Fruit fly (Drosophila melanogaster) whole organism, pupa: ENCODE data around the gene CG14406.

Experiments
- CG10348 ChIP-seq: fragments of 200-800 bp; sonication (Bioruptor generic); IDR thresholded peaks from 2 replicates; pipeline ENCODE4 v1.3.6; 2022; ENCODE audit warnings: missing biosample characterization, missing genetic modification characterization
- CG12605 ChIP-seq: fragments of 200-800 bp; sonication (Bioruptor generic); IDR thresholded peaks from 2 replicates; pipeline ENCODE4 v1.3.6; 2022; ENCODE audit warnings: missing biosample characterization, missing genetic modification characterization
- CG13204 ChIP-seq: fragments of 200-800 bp; sonication (Bioruptor generic); optimal IDR thresholded peaks from 2 replicates; lab custom pipeline; 2018; ENCODE audit warnings: missing biosample characterization, mild to moderate bottlenecking, missing genetic modification characterization, moderate library complexity
- CG14655 ChIP-seq: fragments of 200-800 bp; sonication (Bioruptor generic); optimal IDR thresholded peaks from 3 replicates; lab custom pipeline; 2017; ENCODE audit warnings: mild to moderate bottlenecking, missing biosample characterization, missing genetic modification reagents, missing genetic modification characterization
- CG15710 ChIP-seq: fragments of 200-800 bp; sonication (Bioruptor generic); optimal IDR thresholded peaks from 2 replicates; lab custom pipeline; 2018; ENCODE audit warnings: missing biosample characterization, mild to moderate bottlenecking, missing genetic modification characterization, moderate library complexity
- CG17806 ChIP-seq: fragments of 200-800 bp; sonication (Bioruptor generic); optimal IDR thresholded peaks from 2 replicates; lab custom pipeline; 2018; ENCODE audit warnings: missing biosample characterization, mild to moderate bottlenecking, missing genetic modification characterization, moderate library complexity
- CG32121 ChIP-seq: fragments of 200-800 bp; sonication (Bioruptor generic); IDR thresholded peaks from 2 replicates; pipeline ENCODE4 v1.3.6; 2022; ENCODE audit warnings: missing biosample characterization, missing genetic modification characterization
- CG34367 ChIP-seq: fragments of 200-800 bp; sonication (Bioruptor generic); optimal IDR thresholded peaks from 2 replicates; lab custom pipeline; 2018; ENCODE audit warnings: missing biosample characterization, mild to moderate bottlenecking, missing genetic modification characterization
- CG4496 ChIP-seq: fragments of 200-800 bp; sonication (Bioruptor generic); IDR thresholded peaks from 3 replicates; pipeline ENCODE4 v1.3.6; 2022; ENCODE audit warnings: missing biosample characterization, missing genetic modification characterization
- CG8159 ChIP-seq: fragments of 200-800 bp; sonication (Bioruptor generic); optimal IDR thresholded peaks from 3 replicates; lab custom pipeline; 2018; ENCODE audit warnings: missing biosample characterization, mild to moderate bottlenecking, missing genetic modification characterization, moderate library complexity
- CG8301 ChIP-seq: fragments of 200-800 bp; sonication (Bioruptor generic); optimal IDR thresholded peaks from 2 replicates; lab custom pipeline; 2018; ENCODE audit warnings: missing biosample characterization, mild to moderate bottlenecking, missing genetic modification characterization
- CG9948 ChIP-seq: fragments of 200-800 bp; sonication (Bioruptor generic); optimal IDR thresholded peaks from 2 replicates; lab custom pipeline; 2018; ENCODE audit warnings: missing biosample characterization, mild to moderate bottlenecking, missing genetic modification characterization, moderate library complexity
- D1 ChIP-seq: fragments of 200-800 bp; sonication (Bioruptor generic); optimal IDR thresholded peaks from 2 replicates; lab custom pipeline; 2018; ENCODE audit warnings: missing biosample characterization, mild to moderate bottlenecking, missing genetic modification characterization, moderate library complexity
- EcR ChIP-seq: fragments of 200-800 bp; sonication (Bioruptor generic); optimal IDR thresholded peaks from 3 replicates; lab custom pipeline; 2019; ENCODE audit warnings: missing biosample characterization, missing genetic modification characterization, mild to moderate bottlenecking, moderate library complexity, missing genetic modification reagents
- Ets98B ChIP-seq: fragments of 200-800 bp; sonication (Bioruptor generic); IDR thresholded peaks from 2 replicates; pipeline ENCODE4 v1.3.6; 2022; ENCODE audit warnings: missing biosample characterization, missing genetic modification characterization
- Pif1A ChIP-seq: fragments of 200-800 bp; sonication (Bioruptor generic); optimal IDR thresholded peaks from 3 replicates; lab custom pipeline; 2016; ENCODE audit warnings: missing biosample characterization, missing genetic modification characterization
- Pif1B ChIP-seq: fragments of 200-800 bp; sonication (Bioruptor generic); optimal IDR thresholded peaks from 3 replicates; lab custom pipeline; 2016; ENCODE audit warnings: missing biosample characterization, missing genetic modification characterization
- Snoo ChIP-seq: fragments of 200-800 bp; sonication (Bioruptor generic); optimal IDR thresholded peaks from 3 replicates; lab custom pipeline; 2017; ENCODE audit warnings: missing biosample characterization, mild to moderate bottlenecking, missing genetic modification characterization, inconsistent platforms
- fd96Ca ChIP-seq: fragments of 200-800 bp; sonication (Bioruptor generic); IDR thresholded peaks from 3 replicates; pipeline ENCODE4 v1.3.6; 2022; ENCODE audit warnings: missing biosample characterization, missing genetic modification characterization
- gl ChIP-seq: fragments of 200-800 bp; sonication (Bioruptor generic); optimal IDR thresholded peaks from 2 replicates; lab custom pipeline; 2018; ENCODE audit warnings: missing biosample characterization, mild to moderate bottlenecking, missing genetic modification characterization
- rn ChIP-seq: fragments of 200-800 bp; sonication (Bioruptor generic); IDR thresholded peaks from 2 replicates; pipeline ENCODE4 v1.3.6; 2022; ENCODE audit warnings: missing biosample characterization, missing genetic modification characterization

CG14406 gene

dm6 chrX:14923277-14924019 lies 12.8 kb upstream of the CG14406 start, which contains the start of gene CG9503:
Gene CG9503, minus strand, starts transcription at chrX:14923493.
- no peak for TF ChIP-seq CG14655 (GFP tag; lab: Kevin White, UChicago)

- peak; percentile 52 for TF ChIP-seq Ets98B
- peak; percentile 16; the same call in 1 of the 2 replicates for TF ChIP-seq CG12605
- no peak for TF ChIP-seq gl (tag; lab: Kevin White, UChicago)
- TF ChIP-seq EcR (GFP tag; lab: Kevin White, UChicago): peak; percentile 87
- no peak for TF ChIP-seq rn
- TF ChIP-seq CG17806 (tag; lab: Kevin White, UChicago): peak; percentile 42
- TF ChIP-seq CG4496 (GFP tag; lab: Robert Waterston, UW): peak; percentile 30; the same call in 1 of the 3 replicates
- TF ChIP-seq CG14655 (GFP tag; lab: Kevin White, UChicago): peak; percentile 74
- TF ChIP-seq D1 (tag; lab: Kevin White, UChicago): peak; percentile 33
- no peak for TF ChIP-seq Snoo
- peak; percentile 45 for TF ChIP-seq CG8159 (tag; lab: Kevin White, UChicago)
- peak; percentile 26 for TF ChIP-seq CG15710
- TF ChIP-seq CG8301 (tag; lab: Kevin White, UChicago): peak; percentile 50
- TF ChIP-seq CG34367 (tag; lab: Kevin White, UChicago): no peak
- TF ChIP-seq Pif1A (GFP tag; lab: Kevin White, UChicago): peak; percentile 29
- peak; percentile 51 for TF ChIP-seq CG32121 (GFP tag; lab: Robert Waterston, UW)
- peak; percentile 44; the same call in 1 of the 3 replicates for TF ChIP-seq fd96Ca
- peak; percentile 36 for TF ChIP-seq Pif1B (GFP tag; lab: Kevin White, UChicago)
- TF ChIP-seq CG9948 (tag; lab: Kevin White, UChicago): peak; percentile 62
- TF ChIP-seq CG10348 (GFP tag; lab: Robert Waterston, UW): no peak
- TF ChIP-seq CG13204 (GFP tag; lab: Kevin White, UChicago): no peak
Observed at dm6 chrX:14922396-14923276, 12.0 kb upstream of the CG14406 start.

dm6 chrX:14918750-14919247 lies 8.2 kb upstream of the CG14406 start, which contains the start of gene Eo:
Gene Eo, minus strand, starts transcription at chrX:14918800.
- TF ChIP-seq CG13204 (GFP tag; lab: Kevin White, UChicago): no peak
- no peak for TF ChIP-seq CG34367 (tag; lab: Kevin White, UChicago)
- TF ChIP-seq Ets98B: no peak
- no peak for TF ChIP-seq CG17806 (tag; lab: Kevin White, UChicago)
- peak; percentile 13 for TF ChIP-seq D1 (tag; lab: Kevin White, UChicago)
- TF ChIP-seq Snoo: no peak
- TF ChIP-seq CG15710: no peak
- peak; percentile 81 for TF ChIP-seq EcR (GFP tag; lab: Kevin White, UChicago)
- TF ChIP-seq rn: no peak
- no peak for TF ChIP-seq CG9948 (tag; lab: Kevin White, UChicago)

- no peak for TF ChIP-seq CG12605
- TF ChIP-seq CG13204 (GFP tag; lab: Kevin White, UChicago): no peak
- TF ChIP-seq Snoo: no peak
- no peak for TF ChIP-seq D1 (tag; lab: Kevin White, UChicago)
- no peak for TF ChIP-seq CG8301 (tag; lab: Kevin White, UChicago)
- TF ChIP-seq CG34367 (tag; lab: Kevin White, UChicago): no peak
- TF ChIP-seq Pif1A (GFP tag; lab: Kevin White, UChicago): no peak
- TF ChIP-seq Pif1B (GFP tag; lab: Kevin White, UChicago): no peak
- TF ChIP-seq CG10348 (GFP tag; lab: Robert Waterston, UW): no peak
- TF ChIP-seq CG8159 (tag; lab: Kevin White, UChicago): no peak
- TF ChIP-seq EcR (GFP tag; lab: Kevin White, UChicago): no peak
Observed at dm6 chrX:14913706-14914303, 3.2 kb upstream of the CG14406 start, which contains the start of gene CG12398. Gene CG12398, minus strand, starts transcription at chrX:14913812.

- no peak for TF ChIP-seq CG34367 (tag; lab: Kevin White, UChicago)
- no peak for TF ChIP-seq CG8159 (tag; lab: Kevin White, UChicago)
- no peak for TF ChIP-seq Ets98B
- no peak for TF ChIP-seq CG12605
- TF ChIP-seq CG15710: no peak
- no peak for TF ChIP-seq CG4496 (GFP tag; lab: Robert Waterston, UW)
- TF ChIP-seq EcR (GFP tag; lab: Kevin White, UChicago): no peak
- no peak for TF ChIP-seq CG10348 (GFP tag; lab: Robert Waterston, UW)
- TF ChIP-seq CG17806 (tag; lab: Kevin White, UChicago): no peak
- no peak for TF ChIP-seq fd96Ca
- no peak for TF ChIP-seq CG9948 (tag; lab: Kevin White, UChicago)
- no peak for TF ChIP-seq CG13204 (GFP tag; lab: Kevin White, UChicago)
- TF ChIP-seq D1 (tag; lab: Kevin White, UChicago): no peak
- TF ChIP-seq Snoo: no peak
- TF ChIP-seq CG8301 (tag; lab: Kevin White, UChicago): no peak
- TF ChIP-seq gl (tag; lab: Kevin White, UChicago): no peak
- no peak for TF ChIP-seq CG14655 (GFP tag; lab: Kevin White, UChicago)
- no peak for TF ChIP-seq rn
- no peak for TF ChIP-seq CG32121 (GFP tag; lab: Robert Waterston, UW)
- no peak for TF ChIP-seq Pif1A (GFP tag; lab: Kevin White, UChicago)
Observed at dm6 chrX:14909658-14910378, 827 bp downstream of the CG14406 start, which contains the start of gene fiz. Gene fiz, minus strand, starts transcription at chrX:14909708.
